Worm (Caenorhabditis elegans) whole organism, late embryonic: ENCODE results near the gene F59E12.6.
A peak's percentile ranks its signal among the peaks of the same experiment; 100 is the strongest.

ENCODE experiments used
- C08G9.2 ChIP-seq: sonication (generic microtip); optimal IDR thresholded peaks from 2 replicates; lab custom pipeline; 2016; ENCODE audit warnings: mild to moderate bottlenecking, missing genetic modification characterization, moderate library complexity, missing compliant biosample characterization
- C38D4.7 ChIP-seq: fragments of 200-800 bp; sonication (Bioruptor generic); optimal IDR thresholded peaks from 2 replicates; lab custom pipeline; 2018; ENCODE audit warnings: mild to moderate bottlenecking, missing genetic modification characterization, moderate library complexity, missing compliant biosample characterization
- F13H6.1 ChIP-seq: sonication (generic microtip); optimal IDR thresholded peaks from 2 replicates; lab custom pipeline; 2016; ENCODE audit warnings: missing genetic modification characterization, missing compliant biosample characterization
- ahr-1 ChIP-seq: sonication (generic microtip); optimal IDR thresholded peaks from 2 replicates; lab custom pipeline; 2016; ENCODE audit warnings: missing genetic modification characterization, missing compliant biosample characterization
- ceh-14 ChIP-seq: sonication (generic microtip); optimal IDR thresholded peaks from 2 replicates; lab custom pipeline; 2016; ENCODE audit warnings: missing genotype, missing genetic modification characterization, missing compliant biosample characterization
- ceh-18 ChIP-seq: sonication (generic microtip); optimal IDR thresholded peaks from 2 replicates; lab custom pipeline; 2016; ENCODE audit warnings: missing genetic modification characterization, missing compliant biosample characterization
- ceh-2 ChIP-seq: sonication (generic microtip); optimal IDR thresholded peaks from 2 replicates; lab custom pipeline; 2016; ENCODE audit warnings: missing genotype, missing genetic modification characterization, missing compliant biosample characterization
- ceh-30 ChIP-seq: fragments of 150-350 bp; optimal IDR thresholded peaks from 2 replicates; lab custom pipeline; 2014; ENCODE audit warnings: missing biosample characterization, missing genetic modification characterization
- ceh-31 ChIP-seq: sonication (generic microtip); optimal IDR thresholded peaks from 2 replicates; lab custom pipeline; 2016; ENCODE audit warnings: missing genetic modification characterization, missing compliant biosample characterization
- ceh-34 ChIP-seq: sonication (generic microtip); optimal IDR thresholded peaks from 2 replicates; lab custom pipeline; 2016; ENCODE audit warnings: mild to moderate bottlenecking, missing genetic modification characterization, missing compliant biosample characterization
- ceh-45 ChIP-seq: fragments of 200-800 bp; sonication (Bioruptor generic); IDR thresholded peaks from 2 replicates; pipeline ENCODE4 v1.3.6; 2022; ENCODE audit warnings: missing genetic modification reagents, missing genetic modification characterization, missing compliant biosample characterization
- ceh-48 ChIP-seq: sonication (generic microtip); optimal IDR thresholded peaks from 2 replicates; lab custom pipeline; 2016; ENCODE audit warnings: missing genetic modification characterization, inconsistent platforms, missing compliant biosample characterization
- ceh-6 ChIP-seq: fragments of 200-800 bp; sonication (Bioruptor generic); optimal IDR thresholded peaks from 2 replicates; lab custom pipeline; 2018; ENCODE audit warnings: mild to moderate bottlenecking, missing genetic modification characterization, missing compliant biosample characterization
- che-1 ChIP-seq: sonication (generic microtip); optimal IDR thresholded peaks from 2 replicates; lab custom pipeline; 2016; ENCODE audit warnings: mild to moderate bottlenecking, missing genetic modification characterization, missing compliant biosample characterization
- dmd-4 ChIP-seq: sonication (generic microtip); optimal IDR thresholded peaks from 2 replicates; lab custom pipeline; 2016; ENCODE audit warnings: borderline replicate concordance, missing genetic modification characterization, missing compliant biosample characterization
- elt-2 ChIP-seq: sonication (generic microtip); optimal IDR thresholded peaks from 2 replicates; lab custom pipeline; 2016; ENCODE audit warnings: missing genetic modification reagents, missing genetic modification characterization, missing compliant biosample characterization
- elt-4 ChIP-seq: sonication (generic microtip); optimal IDR thresholded peaks from 2 replicates; lab custom pipeline; 2016; ENCODE audit warnings: missing genetic modification characterization, missing compliant biosample characterization
- ets-4 ChIP-seq: sonication (generic microtip); optimal IDR thresholded peaks from 2 replicates; lab custom pipeline; 2016; ENCODE audit warnings: missing genetic modification characterization, missing compliant biosample characterization
- fkh-6 ChIP-seq: sonication (generic microtip); optimal IDR thresholded peaks from 2 replicates; lab custom pipeline; 2016; ENCODE audit warnings: missing genetic modification characterization, missing compliant biosample characterization
- gmeb-2 ChIP-seq: sonication (generic microtip); optimal IDR thresholded peaks from 2 replicates; lab custom pipeline; 2016; ENCODE audit warnings: missing genetic modification characterization, inconsistent platforms, missing compliant biosample characterization
- hlh-30 ChIP-seq: sonication (generic microtip); optimal IDR thresholded peaks from 2 replicates; lab custom pipeline; 2017; ENCODE audit warnings: antibody characterized with exemption, missing genetic modification characterization, missing compliant biosample characterization; ENCODE audit not compliant: insufficient read depth
- hlh-6 ChIP-seq: sonication (generic microtip); optimal IDR thresholded peaks from 2 replicates; lab custom pipeline; 2016; ENCODE audit warnings: missing genotype, missing genetic modification characterization, missing compliant biosample characterization
- hlh-8 ChIP-seq: sonication (generic microtip); optimal IDR thresholded peaks from 2 replicates; lab custom pipeline; 2016; ENCODE audit warnings: missing genotype, missing genetic modification characterization, missing compliant biosample characterization
- madf-2 ChIP-seq: sonication (generic microtip); optimal IDR thresholded peaks from 2 replicates; lab custom pipeline; 2017; ENCODE audit warnings: missing genetic modification characterization, missing compliant biosample characterization
- nfya-1 ChIP-seq: sonication (generic microtip); optimal IDR thresholded peaks from 2 replicates; lab custom pipeline; 2017; ENCODE audit warnings: missing genetic modification characterization, mild to moderate bottlenecking, missing compliant biosample characterization, antibody characterized with exemption, moderate library complexity
- pat-9 ChIP-seq: fragments of 200-800 bp; sonication (Bioruptor generic); optimal IDR thresholded peaks from 2 replicates; lab custom pipeline; 2018; ENCODE audit warnings: mild to moderate bottlenecking, missing genetic modification characterization, moderate library complexity, missing compliant biosample characterization
- pax-1 ChIP-seq: fragments of 150-350 bp; optimal IDR thresholded peaks from 2 replicates; lab custom pipeline; 2014; ENCODE audit warnings: missing biosample characterization, missing genetic modification characterization
- pha-4 ChIP-seq: fragments of 150-350 bp; optimal IDR thresholded peaks from 2 replicates; lab custom pipeline; 2018; ENCODE audit warnings: missing biosample characterization, missing genetic modification reagents, missing genetic modification characterization
- pros-1 ChIP-seq: fragments of 150-350 bp; optimal IDR thresholded peaks from 2 replicates; lab custom pipeline; 2014; ENCODE audit warnings: missing biosample characterization, missing genetic modification reagents, missing genetic modification characterization
- ref-2 ChIP-seq: sonication (generic microtip); optimal IDR thresholded peaks from 2 replicates; lab custom pipeline; 2016; ENCODE audit warnings: missing genetic modification characterization, missing compliant biosample characterization
- rnt-1 ChIP-seq: sonication (generic microtip); optimal IDR thresholded peaks from 2 replicates; lab custom pipeline; 2016; ENCODE audit warnings: missing genetic modification characterization, missing compliant biosample characterization
- sox-2 ChIP-seq: fragments of 200-800 bp; sonication (Bioruptor generic); IDR thresholded peaks from 2 replicates; pipeline ENCODE4 v1.3.6; 2022; ENCODE audit warnings: missing genetic modification reagents, missing genetic modification characterization, missing compliant biosample characterization
- syd-9 ChIP-seq: sonication (generic microtip); optimal IDR thresholded peaks from 2 replicates; lab custom pipeline; 2016; ENCODE audit warnings: mild to moderate bottlenecking, missing genetic modification characterization, moderate library complexity, missing compliant biosample characterization
- tbx-2 ChIP-seq: sonication (generic microtip); optimal IDR thresholded peaks from 2 replicates; lab custom pipeline; 2016; ENCODE audit warnings: missing genetic modification characterization, missing compliant biosample characterization
- tbx-7 ChIP-seq: sonication (generic microtip); optimal IDR thresholded peaks from 2 replicates; lab custom pipeline; 2016; ENCODE audit warnings: missing genotype, missing genetic modification characterization, missing compliant biosample characterization
- ttx-3 ChIP-seq: sonication (generic microtip); optimal IDR thresholded peaks from 2 replicates; lab custom pipeline; 2016; ENCODE audit warnings: missing genetic modification reagents, missing genetic modification characterization, missing compliant biosample characterization
- unc-3 ChIP-seq, 2 experiments: fragments of 200-800 bp in 1 of 2; sonication (Bioruptor generic) in 1 of 2; sonication (generic microtip) in 1 of 2; conservative IDR thresholded peaks in 1 of 2; optimal IDR thresholded peaks in 1 of 2; 2 replicates each; pipeline versions ENCODE4 v1.3.6 to Lab custom; 2016 to 2022; ENCODE audit warnings: missing compliant biosample characterization in 2 of 2, missing genetic modification characterization in 2 of 2, missing genetic modification reagents in 1 of 2
- unc-55 ChIP-seq: sonication (generic microtip); optimal IDR thresholded peaks from 2 replicates; lab custom pipeline; 2017; ENCODE audit warnings: missing biosample characterization, missing genetic modification reagents, missing genetic modification characterization
- zip-5 ChIP-seq: sonication (generic microtip); optimal IDR thresholded peaks from 2 replicates; lab custom pipeline; 2016; ENCODE audit warnings: missing genetic modification characterization, missing compliant biosample characterization

The F59E12.6 gene

DNA sequence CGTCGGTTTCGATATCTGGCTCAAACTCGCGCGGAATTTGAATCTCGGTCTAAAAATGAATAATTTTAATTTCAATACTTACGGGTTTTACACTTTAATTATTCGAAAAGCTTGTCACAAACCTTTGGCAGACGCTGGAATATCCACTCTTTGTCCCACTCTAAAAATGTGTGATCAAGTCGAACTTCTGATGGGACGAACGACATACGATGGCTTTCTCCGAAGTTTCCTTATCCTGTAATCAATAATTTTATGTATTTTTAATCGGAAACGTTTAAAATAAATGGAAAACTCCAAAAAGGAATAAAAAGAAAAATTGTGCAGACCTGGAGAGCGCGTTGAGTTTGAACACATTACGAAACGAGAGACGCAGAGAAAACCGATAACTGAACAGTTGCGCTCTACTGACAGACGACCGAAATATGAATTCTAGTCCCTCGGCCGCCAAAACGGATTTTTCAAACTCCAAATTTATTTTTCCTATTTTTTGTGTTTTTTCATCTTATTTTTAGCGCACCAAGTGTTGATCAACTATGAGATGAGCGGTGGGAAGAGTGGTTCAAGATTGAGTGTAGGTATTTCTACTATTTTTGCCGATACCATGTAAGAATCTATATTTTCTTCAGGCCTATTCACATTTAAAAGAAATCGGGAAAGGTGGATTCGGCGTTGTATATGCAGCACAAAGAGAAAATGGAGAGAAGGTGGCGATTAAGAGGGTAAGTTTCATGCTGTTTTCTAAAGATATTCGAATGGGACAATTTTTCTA is 18.7 kb upstream of the F59E12.6 start, which contains the start of the genes sam-4, F59E12.17 and zyg-1:
sam-4 (minus strand) TSS at position 51 of the 769 bp plus-strand sequence.
F59E12.17 (minus strand) TSS at position 235 of the 769 bp plus-strand sequence.
zyg-1 (plus strand) TSS at position 513 of the 769 bp plus-strand sequence.
- peak; percentile 29 for TF ChIP-seq ceh-14 (tag; lab: Kevin White, UChicago)
- no peak for TF ChIP-seq hlh-8 (tag; lab: Kevin White, UChicago)
- peak; percentile 20 for TF ChIP-seq zip-5 (tag; lab: Kevin White, UChicago)
- TF ChIP-seq C08G9.2 (tag; lab: Kevin White, UChicago): peak; percentile 66
- TF ChIP-seq F13H6.1 (tag; lab: Kevin White, UChicago): peak; percentile 20
- peak; percentile 38 for TF ChIP-seq ref-2 (tag; lab: Kevin White, UChicago)
- TF ChIP-seq unc-3 (GFP tag; conservative IDR thresholded peaks at IDR 0.05; lab: Robert Waterston, UW): no peak
- no peak for TF ChIP-seq unc-3 (tag; optimal IDR thresholded peaks at IDR 0.05; lab: Kevin White, UChicago)
- TF ChIP-seq pha-4 (tag; lab: Kevin White, UChicago): no peak
- TF ChIP-seq pax-1 (tag; lab: Kevin White, UChicago): no peak
- no peak for TF ChIP-seq ceh-34 (tag; lab: Kevin White, UChicago)
- peak; percentile 78 for TF ChIP-seq ceh-2 (tag; lab: Kevin White, UChicago)
- TF ChIP-seq madf-2 (tag; lab: Kevin White, UChicago): no peak
- TF ChIP-seq hlh-30 (tag; lab: Kevin White, UChicago): no peak
- peak; percentile 11 for TF ChIP-seq tbx-7 (tag; lab: Kevin White, UChicago)
- TF ChIP-seq ets-4 (tag; lab: Kevin White, UChicago): peak; percentile 83
- TF ChIP-seq tbx-2 (tag; lab: Kevin White, UChicago): peak; percentile 70
- no peak for TF ChIP-seq syd-9
- TF ChIP-seq hlh-6: no peak
- peak; percentile 90 for TF ChIP-seq ceh-31 (tag; lab: Kevin White, UChicago)
- TF ChIP-seq rnt-1 (tag; lab: Kevin White, UChicago): peak; percentile 72
- TF ChIP-seq che-1 (tag; lab: Kevin White, UChicago): no peak
- TF ChIP-seq sox-2 (GFP tag; lab: Robert Waterston, UW): no peak
- TF ChIP-seq nfya-1: peak; percentile 54
- TF ChIP-seq ceh-48 (tag; lab: Kevin White, UChicago): peak; percentile 28
- TF ChIP-seq fkh-6 (tag; lab: Kevin White, UChicago): no peak
- TF ChIP-seq, all 69 proteins: peak for 13

DNA sequence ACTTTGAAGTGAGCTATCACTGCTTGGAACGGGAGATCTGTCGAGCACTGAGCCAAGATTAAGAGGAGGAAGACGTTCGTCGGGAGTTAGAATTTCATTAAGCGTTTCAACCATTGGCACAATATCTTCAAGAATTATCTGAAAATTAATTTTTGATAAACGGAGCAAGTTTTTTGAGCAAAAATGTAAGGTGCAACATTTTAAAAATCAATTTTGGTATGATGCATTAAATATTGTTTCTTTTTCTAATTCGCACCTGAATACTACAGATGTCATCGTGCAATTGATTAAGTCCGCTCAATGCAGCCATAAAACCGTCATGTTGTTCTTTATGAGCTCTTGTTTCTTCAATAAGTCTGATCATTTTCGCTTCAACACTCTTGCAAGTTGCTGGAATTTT is 17.5 kb upstream of the F59E12.6 start, which contains the start of gene ddl-1:
ddl-1 (minus strand) TSS at position 101 of the 400 bp plus-strand sequence.
- TF ChIP-seq pat-9 (tag; lab: Kevin White, UChicago) (no peak), nfya-1 (no peak), C38D4.7 (no peak), unc-55 (no peak), ceh-30 (tag; lab: Kevin White, UChicago) (no peak), dmd-4 (no peak), ceh-45 (no peak), rnt-1 (tag; lab: Kevin White, UChicago) (no peak), ahr-1 (no peak), ceh-6 (GFP tag; lab: Kevin White, UChicago) (no peak), ttx-3 (tag; lab: Kevin White, UChicago) (no peak), ceh-18 (no peak), che-1 (tag; lab: Kevin White, UChicago) (no peak), pax-1 (tag; lab: Kevin White, UChicago) (no peak), gmeb-2 (tag; lab: Kevin White, UChicago) (no peak), pros-1 (no peak), elt-4 (tag; lab: Kevin White, UChicago) (no peak), elt-2 (tag; lab: Kevin White, UChicago) (no peak), pha-4 (tag; lab: Kevin White, UChicago) (no peak)
